Worm (Caenorhabditis elegans): ENCODE results near the gene fbxa-47.

ce11 chrIII:2212343-2212742 lies 19.9 kb downstream of the fbxa-47 start:
- TF ChIP-seq dmd-4 (tag; optimal IDR thresholded peaks at IDR 0.05; ENCODE audit: borderline replicate concordance) (no peak), npax-4 (tag; optimal IDR thresholded peaks at IDR 0.05) (no peak), ceh-34 (tag; optimal IDR thresholded peaks at IDR 0.05) (no peak), pha-4 (tag; optimal IDR thresholded peaks at IDR 0.05) (no peak), pqm-1 (tag; optimal IDR thresholded peaks at IDR 0.05) (no peak), unc-55 (GFP tag; optimal IDR thresholded peaks at IDR 0.05) (no peak), hlh-13 (GFP tag; optimal IDR thresholded peaks at IDR 0.05) (no peak), pag-3 (tag; optimal IDR thresholded peaks at IDR 0.05; ENCODE audit: borderline replicate concordance) (no peak), ceh-22 (tag; optimal IDR thresholded peaks at IDR 0.05) (no peak), dve-1 (tag; optimal IDR thresholded peaks at IDR 0.05) (no peak), ref-2 (tag; optimal IDR thresholded peaks at IDR 0.05) (no peak), nfya-1 (tag; optimal IDR thresholded peaks at IDR 0.05) (no peak), hlh-8 (tag; optimal IDR thresholded peaks at IDR 0.05) (no peak)

Data from whole organism, late embryonic.